Worm (Caenorhabditis elegans): ENCODE results near the gene msrp-7.

The msrp-7 gene

DNA sequence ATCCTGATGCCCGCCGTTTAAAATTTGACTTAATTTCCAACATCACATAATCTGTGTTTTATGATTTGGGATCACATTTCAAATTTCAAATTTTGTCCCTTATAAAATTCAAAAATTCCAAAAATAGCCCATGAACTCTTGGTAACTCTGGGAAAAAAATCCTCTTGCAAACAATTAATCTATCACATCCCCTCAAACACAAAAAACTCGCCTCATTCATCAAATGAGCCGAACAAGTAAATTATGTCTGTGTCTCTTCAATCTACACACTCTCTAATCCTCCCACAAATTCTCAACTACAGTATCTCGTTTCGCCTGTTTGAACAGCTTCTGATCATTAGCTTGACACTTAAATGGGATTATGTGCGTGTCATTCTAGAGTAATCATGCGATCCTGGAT is at the start of gene msrp-7:
Gene msrp-7 (plus strand): TSS at position 301 of the 400 bp plus-strand sequence.
- no peak for TF ChIP-seq klf-2 (GFP tag; conservative IDR thresholded peaks at IDR 0.05)
- TF ChIP-seq cog-1 (tag; optimal IDR thresholded peaks at IDR 0.05), result no peak
- no peak for TF ChIP-seq ztf-29 (GFP tag; IDR thresholded peaks at IDR 0.05)
- no peak for TF ChIP-seq ztf-23 (GFP tag; IDR thresholded peaks at IDR 0.05)
- no peak for TF ChIP-seq tab-1 (GFP tag; IDR thresholded peaks at IDR 0.05)

DNA sequence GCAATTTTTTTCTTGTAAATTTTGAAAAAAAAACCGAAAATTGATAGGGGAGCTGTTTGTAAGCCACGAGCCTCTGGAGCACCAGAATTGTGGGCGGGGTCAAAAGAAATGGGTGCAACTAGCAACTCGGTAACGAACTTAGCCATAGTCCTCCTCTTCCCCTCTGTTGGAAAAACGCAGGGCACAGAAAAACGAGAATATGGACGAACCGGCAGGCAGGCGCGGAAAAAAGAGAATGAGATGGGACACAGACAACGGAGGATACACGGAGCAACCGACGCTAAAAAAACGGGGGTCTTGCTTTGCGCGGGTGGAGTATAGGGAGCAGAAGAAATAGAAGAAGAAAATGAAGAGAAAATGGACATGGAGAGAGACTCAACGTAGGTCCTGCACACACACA is 49.1 kb upstream of the msrp-7 start:
- no peak for TF ChIP-seq med-1 (GFP tag; optimal IDR thresholded peaks at IDR 0.05; ENCODE audit: insufficient read depth)
- no peak for TF ChIP-seq cog-1 (tag; optimal IDR thresholded peaks at IDR 0.05)
- TF ChIP-seq ztf-23 (GFP tag; IDR thresholded peaks at IDR 0.05), result no peak
- no peak for TF ChIP-seq tab-1 (GFP tag; IDR thresholded peaks at IDR 0.05)
- no peak for TF ChIP-seq klf-2 (GFP tag; conservative IDR thresholded peaks at IDR 0.05)
- no peak for TF ChIP-seq T22C8.4 (GFP tag; IDR thresholded peaks at IDR 0.05)
- TF ChIP-seq ztf-29 (GFP tag; IDR thresholded peaks at IDR 0.05), result no peak
- TF ChIP-seq flt-1 (GFP tag; IDR thresholded peaks at IDR 0.05), result no peak
- TF ChIP-seq ref-1 (GFP tag; conservative IDR thresholded peaks at IDR 0.05), result no peak

ce11 chrII:10765238-10765637 is 45.6 kb upstream of the msrp-7 start:
- TF ChIP-seq klf-2 (GFP tag; conservative IDR thresholded peaks at IDR 0.05) (no peak), ztf-29 (GFP tag; IDR thresholded peaks at IDR 0.05) (no peak), med-1 (GFP tag; optimal IDR thresholded peaks at IDR 0.05; ENCODE audit: insufficient read depth) (no peak), cog-1 (tag; optimal IDR thresholded peaks at IDR 0.05) (no peak), ref-1 (GFP tag; conservative IDR thresholded peaks at IDR 0.05) (no peak), T22C8.4 (GFP tag; IDR thresholded peaks at IDR 0.05) (no peak), ztf-23 (GFP tag; IDR thresholded peaks at IDR 0.05) (no peak), flt-1 (GFP tag; IDR thresholded peaks at IDR 0.05) (no peak), tab-1 (GFP tag; IDR thresholded peaks at IDR 0.05) (no peak)

DNA sequence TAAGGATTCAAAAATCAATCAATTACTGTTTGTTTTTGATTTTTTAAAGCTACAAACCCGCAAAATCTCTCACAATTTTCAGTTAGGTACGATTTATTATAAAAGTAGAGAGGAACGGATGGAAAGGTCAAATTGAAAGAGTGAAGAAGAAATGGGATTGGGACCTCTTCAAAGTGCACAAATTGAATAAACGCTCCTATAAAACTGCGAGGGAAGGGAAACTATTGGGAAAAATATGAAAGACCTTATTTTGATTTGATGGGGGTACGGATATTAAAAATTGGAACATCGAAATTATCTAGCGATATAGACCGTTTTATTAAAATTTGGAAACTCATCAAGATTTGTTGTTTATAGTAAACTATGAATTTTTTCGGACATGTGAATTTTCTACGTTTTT is 44.0 kb upstream of the msrp-7 start:
- TF ChIP-seq tab-1 (GFP tag; IDR thresholded peaks at IDR 0.05) (no peak), klf-2 (GFP tag; conservative IDR thresholded peaks at IDR 0.05) (no peak), ztf-23 (GFP tag; IDR thresholded peaks at IDR 0.05) (no peak), flt-1 (GFP tag; IDR thresholded peaks at IDR 0.05) (no peak), ztf-29 (GFP tag; IDR thresholded peaks at IDR 0.05) (no peak), T22C8.4 (GFP tag; IDR thresholded peaks at IDR 0.05) (no peak), ref-1 (GFP tag; conservative IDR thresholded peaks at IDR 0.05) (no peak)

ce11 chrII:10767977-10768376 is 42.8 kb upstream of the msrp-7 start:
- TF ChIP-seq klf-2 (GFP tag; conservative IDR thresholded peaks at IDR 0.05), result no peak
- TF ChIP-seq cog-1 (tag; optimal IDR thresholded peaks at IDR 0.05), result no peak
- no peak for TF ChIP-seq med-1 (GFP tag; optimal IDR thresholded peaks at IDR 0.05; ENCODE audit: insufficient read depth)
- TF ChIP-seq T22C8.4 (GFP tag; IDR thresholded peaks at IDR 0.05), result no peak
- TF ChIP-seq flt-1 (GFP tag; IDR thresholded peaks at IDR 0.05), result no peak
- no peak for TF ChIP-seq ztf-23 (GFP tag; IDR thresholded peaks at IDR 0.05)
- TF ChIP-seq tab-1 (GFP tag; IDR thresholded peaks at IDR 0.05), result no peak
- no peak for TF ChIP-seq ref-1 (GFP tag; conservative IDR thresholded peaks at IDR 0.05)
- no peak for TF ChIP-seq ztf-29 (GFP tag; IDR thresholded peaks at IDR 0.05)

ce11 chrII:10769291-10769690 is 41.5 kb upstream of the msrp-7 start:
- TF ChIP-seq ref-1 (GFP tag; conservative IDR thresholded peaks at IDR 0.05), result no peak
- no peak for TF ChIP-seq cog-1 (tag; optimal IDR thresholded peaks at IDR 0.05)
- TF ChIP-seq ztf-29 (GFP tag; IDR thresholded peaks at IDR 0.05), result no peak
- TF ChIP-seq flt-1 (GFP tag; IDR thresholded peaks at IDR 0.05), result no peak
- TF ChIP-seq ztf-23 (GFP tag; IDR thresholded peaks at IDR 0.05), result no peak
- no peak for TF ChIP-seq klf-2 (GFP tag; conservative IDR thresholded peaks at IDR 0.05)
- no peak for TF ChIP-seq med-1 (GFP tag; optimal IDR thresholded peaks at IDR 0.05; ENCODE audit: insufficient read depth)
- no peak for TF ChIP-seq tab-1 (GFP tag; IDR thresholded peaks at IDR 0.05)
- no peak for TF ChIP-seq T22C8.4 (GFP tag; IDR thresholded peaks at IDR 0.05)

- TF ChIP-seq med-1 (GFP tag; optimal IDR thresholded peaks at IDR 0.05; ENCODE audit: insufficient read depth) (no peak), ztf-23 (GFP tag; IDR thresholded peaks at IDR 0.05) (no peak), tab-1 (GFP tag; IDR thresholded peaks at IDR 0.05) (no peak), ztf-29 (GFP tag; IDR thresholded peaks at IDR 0.05) (no peak), flt-1 (GFP tag; IDR thresholded peaks at IDR 0.05) (no peak), cog-1 (tag; optimal IDR thresholded peaks at IDR 0.05) (no peak)
Observed at ce11 chrII:10778026-10778425, 32.8 kb upstream of the msrp-7 start, which contains the start of gene mpz-1. mpz-1 (minus strand) TSS chrII:10778126.

ce11 chrII:10783201-10783962 is 27.4 kb upstream of the msrp-7 start, which contains the start of gene ect-2:
ect-2 (minus strand) TSS chrII:10783962.
- TF ChIP-seq ref-1 (GFP tag; conservative IDR thresholded peaks at IDR 0.05) (no peak), cog-1 (tag; optimal IDR thresholded peaks at IDR 0.05) (no peak), klf-2 (GFP tag; conservative IDR thresholded peaks at IDR 0.05) (no peak), ztf-23 (GFP tag; IDR thresholded peaks at IDR 0.05) (no peak), tab-1 (GFP tag; IDR thresholded peaks at IDR 0.05) (no peak), flt-1 (GFP tag; IDR thresholded peaks at IDR 0.05) (no peak), ztf-29 (GFP tag; IDR thresholded peaks at IDR 0.05) (no peak), T22C8.4 (GFP tag; IDR thresholded peaks at IDR 0.05) (no peak), med-1 (GFP tag; optimal IDR thresholded peaks at IDR 0.05; ENCODE audit: insufficient read depth) (no peak)

DNA sequence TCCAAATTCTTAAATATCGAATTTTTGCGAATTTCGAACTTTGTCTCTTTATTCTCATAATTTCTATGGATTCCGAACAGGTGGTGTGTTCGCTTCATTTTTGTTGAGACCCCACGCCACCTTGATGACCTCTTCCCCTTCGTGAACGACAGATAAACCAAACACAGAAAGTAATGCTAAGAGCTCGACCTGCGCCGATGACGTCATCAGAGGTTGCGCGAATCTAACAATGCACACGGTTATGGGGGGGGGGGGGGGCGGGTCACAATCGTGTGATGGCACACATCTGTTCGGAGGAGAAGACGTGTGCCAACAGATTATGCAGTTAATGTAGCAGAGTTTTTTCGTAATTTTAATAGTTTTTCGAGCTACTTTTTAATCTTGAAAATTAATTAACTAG is 26.5 kb upstream of the msrp-7 start:
- TF ChIP-seq ref-1 (GFP tag; conservative IDR thresholded peaks at IDR 0.05) (no peak), flt-1 (GFP tag; IDR thresholded peaks at IDR 0.05) (0 out of 2 replicates have a peak, but pooled peaks have one; percentile 19)
